Fruit fly (Drosophila melanogaster) whole organism, embryonic: ENCODE data around the gene CG34134.

Experiments
- Atf3 ChIP-seq: fragments of 200-800 bp; sonication (Bioruptor generic); optimal IDR thresholded peaks from 3 replicates; lab custom pipeline; 2016; ENCODE audit warnings: missing biosample characterization, missing genetic modification characterization
- Bteb2 ChIP-seq: fragments of 200-800 bp; sonication (Bioruptor generic); optimal IDR thresholded peaks from 2 replicates; lab custom pipeline; 2016; ENCODE audit warnings: missing biosample characterization, missing genetic modification characterization
- C15 ChIP-seq: fragments of 200-800 bp; sonication (Bioruptor generic); IDR thresholded peaks from 3 replicates; pipeline ENCODE4 v1.3.6; 2022; ENCODE audit warnings: missing biosample characterization, missing genetic modification characterization
- CG11695 ChIP-seq: fragments of 200-800 bp; sonication (Bioruptor generic); IDR thresholded peaks from 3 replicates; pipeline ENCODE4 v1.3.6; 2022; ENCODE audit warnings: missing biosample characterization, missing genetic modification characterization
- CG11696 ChIP-seq: fragments of 200-800 bp; sonication (Bioruptor generic); IDR thresholded peaks from 2 replicates; pipeline ENCODE4 v1.3.6; 2022; ENCODE audit warnings: missing biosample characterization, missing genetic modification characterization
- CG13296 ChIP-seq: fragments of 200-800 bp; sonication (Bioruptor generic); optimal IDR thresholded peaks from 3 replicates; lab custom pipeline; 2018; ENCODE audit warnings: missing biosample characterization, mild to moderate bottlenecking, missing genetic modification characterization
- CG13775 ChIP-seq: fragments of 200-800 bp; sonication (Bioruptor generic); optimal IDR thresholded peaks from 3 replicates; lab custom pipeline; 2017; ENCODE audit warnings: missing biosample characterization, mild to moderate bottlenecking, missing genetic modification characterization
- CG14667 ChIP-seq: fragments of 200-800 bp; sonication (Bioruptor generic); IDR thresholded peaks from 2 replicates; pipeline ENCODE4 v1.3.6; 2022; ENCODE audit warnings: missing biosample characterization, missing genetic modification characterization
- CG15696 ChIP-seq: fragments of 200-800 bp; sonication (Bioruptor generic); optimal IDR thresholded peaks from 2 replicates; lab custom pipeline; 2019; ENCODE audit warnings: missing biosample characterization, mild to moderate bottlenecking, missing genetic modification characterization, moderate library complexity
- CG1647 ChIP-seq: fragments of 200-800 bp; sonication (Bioruptor generic); optimal IDR thresholded peaks from 3 replicates; lab custom pipeline; 2016; ENCODE audit warnings: missing biosample characterization, missing genetic modification characterization
- CG17328 ChIP-seq: fragments of 200-800 bp; sonication (Bioruptor generic); IDR thresholded peaks from 2 replicates; pipeline ENCODE4 v1.3.6; 2022; ENCODE audit warnings: missing biosample characterization, missing genetic modification characterization
- CG17829 ChIP-seq: fragments of 200-800 bp; optimal IDR thresholded peaks from 2 replicates; lab custom pipeline; 2019; ENCODE audit warnings: missing biosample characterization, mild to moderate bottlenecking, missing genetic modification characterization, moderate library complexity
- CG1792 ChIP-seq: fragments of 200-800 bp; sonication (Bioruptor generic); optimal IDR thresholded peaks from 2 replicates; lab custom pipeline; 2016; ENCODE audit warnings: missing biosample characterization, missing genetic modification characterization
- CG2889 ChIP-seq: fragments of 200-800 bp; sonication (Bioruptor generic); IDR thresholded peaks from 3 replicates; pipeline ENCODE4 v1.3.6; 2022; ENCODE audit warnings: missing biosample characterization, missing genetic modification characterization
- CG31365 ChIP-seq: fragments of 200-800 bp; sonication (Bioruptor generic); optimal IDR thresholded peaks from 2 replicates; lab custom pipeline; 2018; ENCODE audit warnings: missing biosample characterization, mild to moderate bottlenecking, missing genetic modification characterization
- CG3838 ChIP-seq: fragments of 200-800 bp; sonication (Bioruptor generic); optimal IDR thresholded peaks from 3 replicates; lab custom pipeline; 2016; ENCODE audit warnings: missing biosample characterization, missing genetic modification characterization
- CG4617 ChIP-seq: fragments of 200-800 bp; sonication (Bioruptor generic); optimal IDR thresholded peaks from 3 replicates; lab custom pipeline; 2016; ENCODE audit warnings: missing biosample characterization, missing genetic modification characterization, borderline replicate concordance
- CG7271 ChIP-seq: fragments of 200-800 bp; sonication (Bioruptor generic); optimal IDR thresholded peaks from 2 replicates; lab custom pipeline; 2018; ENCODE audit warnings: missing biosample characterization, mild to moderate bottlenecking, missing genetic modification characterization, moderate library complexity
- CG7556 ChIP-seq: fragments of 200-800 bp; sonication (Bioruptor generic); optimal IDR thresholded peaks from 2 replicates; lab custom pipeline; 2017; ENCODE audit warnings: missing biosample characterization, mild to moderate bottlenecking, missing genetic modification characterization
- CG9609 ChIP-seq: fragments of 200-800 bp; sonication (Bioruptor generic); optimal IDR thresholded peaks from 3 replicates; lab custom pipeline; 2016; ENCODE audit warnings: missing biosample characterization, missing genetic modification characterization
- Chrac-16 ChIP-seq: fragments of 200-800 bp; sonication (Bioruptor generic); optimal IDR thresholded peaks from 3 replicates; lab custom pipeline; 2016; ENCODE audit warnings: missing biosample characterization, missing genetic modification characterization
- ERR ChIP-seq: fragments of 200-800 bp; sonication (Bioruptor generic); optimal IDR thresholded peaks from 2 replicates; lab custom pipeline; 2016; ENCODE audit warnings: missing biosample characterization, missing genetic modification characterization
- Fer3 ChIP-seq: fragments of 200-800 bp; sonication (Bioruptor generic); optimal IDR thresholded peaks from 2 replicates; lab custom pipeline; 2018; ENCODE audit warnings: missing biosample characterization, mild to moderate bottlenecking, missing genetic modification characterization, moderate library complexity
- Hr3 ChIP-seq: fragments of 200-800 bp; sonication (Bioruptor generic); optimal IDR thresholded peaks from 3 replicates; lab custom pipeline; 2016; ENCODE audit warnings: missing biosample characterization, missing genetic modification characterization
- Hsf ChIP-seq: fragments of 200-800 bp; sonication (Bioruptor generic); optimal IDR thresholded peaks from 3 replicates; lab custom pipeline; 2016; ENCODE audit warnings: missing biosample characterization, missing genetic modification characterization
- Optix ChIP-seq: fragments of 200-800 bp; sonication (Bioruptor generic); IDR thresholded peaks from 3 replicates; pipeline ENCODE4 v1.3.6; 2022; ENCODE audit warnings: missing biosample characterization, missing genetic modification characterization
- Ptx1 ChIP-seq: fragments of 200-800 bp; sonication (Bioruptor generic); IDR thresholded peaks from 2 replicates; pipeline ENCODE4 v1.3.6; 2022; ENCODE audit warnings: missing biosample characterization, missing genetic modification characterization
- Trl ChIP-seq, 3 experiments: fragments of >200 bp in 2 of 3; fragments of 200-800 bp in 1 of 3; sonication (Bioruptor generic) in 1 of 3; optimal IDR thresholded peaks; 2 replicates in 1 of 3; 3 replicates in 2 of 3; lab custom pipeline; 2016 to 2017; ENCODE audit warnings: missing biosample characterization in 1 of 3, missing genetic modification characterization in 1 of 3
- Xbp1 ChIP-seq: fragments of 200-800 bp; sonication (Bioruptor generic); optimal IDR thresholded peaks from 3 replicates; lab custom pipeline; 2016; ENCODE audit warnings: missing biosample characterization, mild to moderate bottlenecking, missing genetic modification characterization
- abd-A ChIP-seq: fragments of 200-800 bp; sonication (Bioruptor generic); optimal IDR thresholded peaks from 3 replicates; lab custom pipeline; 2019; ENCODE audit warnings: missing biosample characterization, mild to moderate bottlenecking, missing genetic modification characterization, moderate library complexity
- crc ChIP-seq: fragments of 200-800 bp; sonication (Bioruptor generic); optimal IDR thresholded peaks from 2 replicates; lab custom pipeline; 2016; ENCODE audit warnings: missing biosample characterization, missing genetic modification characterization
- crol ChIP-seq: fragments of 200-800 bp; sonication (Bioruptor generic); IDR thresholded peaks from 2 replicates; pipeline ENCODE4 v1.3.6; 2022; ENCODE audit warnings: missing biosample characterization, missing genetic modification characterization
- dmrt11E ChIP-seq: fragments of 200-800 bp; sonication (Bioruptor generic); optimal IDR thresholded peaks from 3 replicates; lab custom pipeline; 2018; ENCODE audit warnings: missing biosample characterization, mild to moderate bottlenecking, missing genetic modification characterization, moderate library complexity
- en ChIP-seq: fragments of 200-800 bp; sonication (Bioruptor generic); optimal IDR thresholded peaks from 2 replicates; lab custom pipeline; 2016; ENCODE audit warnings: missing biosample characterization, missing genetic modification characterization
- ftz-f1 ChIP-seq: fragments of 200-800 bp; sonication (Bioruptor generic); optimal IDR thresholded peaks from 2 replicates; lab custom pipeline; 2016; ENCODE audit warnings: missing biosample characterization, missing genetic modification characterization
- gcm ChIP-seq: fragments of 200-800 bp; sonication (Bioruptor generic); optimal IDR thresholded peaks from 2 replicates; lab custom pipeline; 2019; ENCODE audit warnings: missing biosample characterization, mild to moderate bottlenecking, missing genetic modification characterization, moderate library complexity
- gsb ChIP-seq: fragments of 200-800 bp; sonication (Bioruptor generic); IDR thresholded peaks from 2 replicates; pipeline ENCODE4 v1.3.6; 2022; ENCODE audit warnings: missing biosample characterization, missing genetic modification characterization
- gsb-n ChIP-seq: fragments of 200-800 bp; sonication (Bioruptor generic); optimal IDR thresholded peaks from 3 replicates; lab custom pipeline; 2018; ENCODE audit warnings: missing biosample characterization, mild to moderate bottlenecking, missing genetic modification characterization
- maf-S ChIP-seq: fragments of 200-800 bp; sonication (Bioruptor generic); optimal IDR thresholded peaks from 2 replicates; lab custom pipeline; 2016; ENCODE audit warnings: missing biosample characterization, missing genetic modification characterization
- nerfin-2 ChIP-seq: fragments of 200-800 bp; sonication (Bioruptor generic); IDR thresholded peaks from 2 replicates; pipeline ENCODE4 v1.3.6; 2022; ENCODE audit warnings: missing biosample characterization, missing genetic modification characterization; ENCODE audit not compliant: partially characterized antibody
- onecut ChIP-seq: fragments of 200-800 bp; sonication (Bioruptor generic); IDR thresholded peaks from 2 replicates; pipeline ENCODE4 v1.3.6; 2022; ENCODE audit warnings: missing biosample characterization, missing genetic modification characterization
- pan ChIP-seq, 4 experiments: fragments of >200 bp in 3 of 4; fragments of 200-800 bp in 1 of 4; sonication (Bioruptor generic) in 1 of 4; optimal IDR thresholded peaks in 3 of 4; IDR thresholded peaks in 1 of 4; 2 replicates each; pipeline versions ENCODE4 v1.3.6 to Lab custom; 2017 to 2022; ENCODE audit warnings: missing biosample characterization in 2 of 4, missing genetic modification characterization in 2 of 4, mixed read lengths in 1 of 4
- pros ChIP-seq: fragments of 200-800 bp; sonication (Bioruptor generic); optimal IDR thresholded peaks from 3 replicates; lab custom pipeline; 2019; ENCODE audit warnings: missing biosample characterization, mild to moderate bottlenecking, missing genetic modification characterization, moderate library complexity
- scrt ChIP-seq: fragments of 200-800 bp; sonication (Bioruptor generic); optimal IDR thresholded peaks from 2 replicates; lab custom pipeline; 2018; ENCODE audit warnings: missing biosample characterization, mild to moderate bottlenecking, missing genetic modification characterization, moderate library complexity
- seq ChIP-seq: fragments of 200-800 bp; sonication (Bioruptor generic); IDR thresholded peaks from 2 replicates; pipeline ENCODE4 v1.3.6; 2022; ENCODE audit warnings: missing biosample characterization, missing genetic modification characterization
- slbo ChIP-seq: fragments of 200-800 bp; sonication (Bioruptor generic); IDR thresholded peaks from 2 replicates; pipeline ENCODE4 v1.3.6; 2022; ENCODE audit warnings: missing biosample characterization, missing genetic modification characterization
- slou ChIP-seq: fragments of 200-800 bp; sonication (Bioruptor generic); optimal IDR thresholded peaks from 3 replicates; lab custom pipeline; 2016; ENCODE audit warnings: missing biosample characterization, missing genetic modification characterization
- sr ChIP-seq: fragments of 200-800 bp; sonication (Bioruptor generic); IDR thresholded peaks from 3 replicates; pipeline ENCODE4 v1.3.6; 2022; ENCODE audit warnings: missing biosample characterization, missing genetic modification characterization
- usp ChIP-seq: fragments of >200 bp; optimal IDR thresholded peaks from 2 replicates; lab custom pipeline; 2017; ENCODE audit warnings: missing biosample characterization, missing genetic modification characterization
- vfl ChIP-seq: fragments of 200-800 bp; sonication (Bioruptor generic); optimal IDR thresholded peaks from 2 replicates; lab custom pipeline; 2016; ENCODE audit warnings: missing biosample characterization, missing genetic modification characterization

CG34134 gene

DNA sequence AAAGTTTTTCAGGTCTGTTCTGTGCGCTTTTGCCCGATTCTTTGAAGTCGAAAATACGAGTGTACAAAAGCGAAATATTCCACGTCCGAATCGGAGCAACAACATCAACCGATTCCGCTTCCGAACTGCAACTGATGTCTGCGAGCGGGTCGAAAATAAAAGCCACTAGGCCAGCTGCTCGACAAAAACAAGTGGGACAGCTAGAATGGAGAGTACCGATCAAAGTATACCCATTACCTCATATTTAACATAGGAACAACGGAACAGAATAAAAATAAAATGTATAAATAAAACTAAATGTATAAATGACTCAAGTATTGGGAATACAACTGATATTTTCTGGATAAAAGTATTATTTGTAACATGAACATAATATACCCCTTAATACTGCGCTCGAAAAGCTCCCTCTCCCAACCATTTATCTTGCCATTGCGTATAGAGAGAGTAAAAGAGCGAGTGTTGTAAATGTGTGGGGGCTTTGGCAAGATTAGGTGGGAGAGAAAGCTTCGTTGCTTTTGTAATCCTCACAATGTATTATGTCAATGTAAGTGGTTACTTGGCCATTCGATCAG lies 14.5 kb upstream of the CG34134 start, which contains the start of gene SLC5A11 (continued):
- TF ChIP-seq crol (GFP tag; lab: Robert Waterston, UW) (0 out of 2 replicates have a peak, but pooled peaks have one; percentile 19), CG1792 (GFP tag; lab: Kevin White, UChicago) (peak; percentile 98), gsb-n (peak; percentile 78), Chrac-16 (GFP tag; lab: Kevin White, UChicago) (peak; percentile 87), CG17829 (tag; lab: Kevin White, UChicago) (peak; percentile 97), sr (GFP tag; lab: Robert Waterston, UW) (peak; percentile 93), usp (GFP tag; lab: Kevin White, UChicago) (no peak), CG7271 (tag; lab: Kevin White, UChicago) (peak; percentile 66), CG11696 (GFP tag; lab: Robert Waterston, UW) (peak; percentile 92), CG1647 (GFP tag; lab: Kevin White, UChicago) (peak; percentile 99), Hsf (peak; percentile 65), onecut (GFP tag; lab: Robert Waterston, UW) (peak; percentile 85), en (no peak), CG15696 (tag; lab: Kevin White, UChicago) (peak; percentile 70), CG13296 (GFP tag; lab: Kevin White, UChicago) (peak; percentile 98), Atf3 (no peak), gcm (GFP tag; lab: Kevin White, UChicago) (peak; percentile 96), CG2889 (GFP tag; lab: Robert Waterston, UW) (peak; percentile 91), slbo (GFP tag; lab: Robert Waterston, UW) (peak; percentile 100), CG31365 (tag; lab: Kevin White, UChicago) (peak; percentile 82), CG7556 (GFP tag; lab: Kevin White, UChicago) (peak; percentile 99), slou (GFP tag; lab: Kevin White, UChicago) (peak; percentile 100), CG13775 (GFP tag; lab: Kevin White, UChicago) (peak; percentile 88), vfl (GFP tag; lab: Kevin White, UChicago) (peak; percentile 51), Xbp1 (GFP tag; lab: Kevin White, UChicago) (peak; percentile 100), ftz-f1 (GFP tag; lab: Kevin White, UChicago) (no peak), maf-S (GFP tag; lab: Kevin White, UChicago) (peak; percentile 92), CG17328 (GFP tag; lab: Robert Waterston, UW) (peak; percentile 95), Bteb2 (GFP tag; lab: Kevin White, UChicago) (peak; percentile 41), Trl (optimal IDR thresholded peaks at IDR 0.05; lab: Kevin White, UChicago) (peak; percentile 83 to 99), Trl (GFP tag; optimal IDR thresholded peaks at IDR 0.05; lab: Kevin White, UChicago) (peak; percentile 96), scrt (GFP tag; lab: Kevin White, UChicago) (peak; percentile 96), nerfin-2 (GFP tag; lab: Robert Waterston, UW) (no peak), crc (GFP tag; lab: Kevin White, UChicago) (peak; percentile 83), ERR (GFP tag; lab: Kevin White, UChicago) (peak; percentile 97), gsb (GFP tag; lab: Robert Waterston, UW) (peak; percentile 96), CG4617 (peak; percentile 88), Fer3 (tag; lab: Kevin White, UChicago) (peak; percentile 95), abd-A (peak; percentile 92), Optix (GFP tag; lab: Robert Waterston, UW) (peak; percentile 68; the same call in 2 of the 3 replicates), seq (GFP tag; lab: Robert Waterston, UW) (peak; percentile 100), pan (optimal IDR thresholded peaks at IDR 0.05; lab: Kevin White, UChicago) (no peak), pan (GFP tag; optimal IDR thresholded peaks at IDR 0.05 in 1 of 2, IDR thresholded peaks at IDR 0.05 in 1 of 2) (peak in 1 of 2 experiments; percentile 98), CG14667 (GFP tag; lab: Robert Waterston, UW) (peak; percentile 94), pros (GFP tag; lab: Kevin White, UChicago) (peak; percentile 83), C15 (GFP tag; lab: Robert Waterston, UW) (peak; percentile 97), Hr3 (GFP tag; lab: Kevin White, UChicago) (peak; percentile 96), CG9609 (peak; percentile 73), CG3838 (GFP tag; lab: Kevin White, UChicago) (peak; percentile 97), CG11695 (GFP tag; lab: Robert Waterston, UW) (peak; percentile 100), dmrt11E (tag; lab: Kevin White, UChicago) (peak; percentile 2), Ptx1 (GFP tag; lab: Robert Waterston, UW) (peak; percentile 98)
